Worm (Caenorhabditis elegans) whole organism, young adult: ENCODE measurements around the gene nhr-87.
A peak's percentile ranks its signal among the peaks of the same experiment; 100 is the strongest.

Experiments used
- B0035.1 ChIP-seq: sonication (generic microtip); optimal IDR thresholded peaks from 2 replicates; lab custom pipeline; 2016; ENCODE audit warnings: missing genetic modification characterization, mild to moderate bottlenecking, missing compliant biosample characterization, missing genotype, missing genetic modification reagents
- B0261.1 ChIP-seq: sonication (generic microtip); optimal IDR thresholded peaks from 2 replicates; lab custom pipeline; 2016; ENCODE audit warnings: mild to moderate bottlenecking, missing genetic modification characterization, moderate library complexity, missing compliant biosample characterization
- B0336.3 ChIP-seq: fragments of 200-800 bp; sonication (Bioruptor generic); IDR thresholded peaks from 2 replicates; pipeline ENCODE4 v1.3.6; 2022; ENCODE audit warnings: missing genetic modification characterization, missing compliant biosample characterization
- D2030.7 ChIP-seq: fragments of 200-800 bp; sonication (Bioruptor generic); IDR thresholded peaks from 2 replicates; pipeline ENCODE4 v1.3.6; 2022; ENCODE audit warnings: missing genetic modification reagents, missing genetic modification characterization, missing compliant biosample characterization
- F22D6.2 ChIP-seq: sonication (generic microtip); optimal IDR thresholded peaks from 2 replicates; lab custom pipeline; 2016; ENCODE audit warnings: mild to moderate bottlenecking, missing genetic modification characterization, missing compliant biosample characterization
- F33H1.4 ChIP-seq: fragments of 200-800 bp; sonication (Bioruptor generic); IDR thresholded peaks from 2 replicates; pipeline ENCODE4 v1.3.6; 2022; ENCODE audit warnings: missing genetic modification reagents, missing genetic modification characterization, missing compliant biosample characterization
- F37B4.10 ChIP-seq: fragments of 200-800 bp; sonication (Bioruptor generic); IDR thresholded peaks from 2 replicates; pipeline ENCODE4 v1.3.6; 2022; ENCODE audit warnings: missing genetic modification characterization, missing compliant biosample characterization
- F39B2.1 ChIP-seq: fragments of 200-800 bp; sonication (Bioruptor generic); IDR thresholded peaks from 2 replicates; pipeline ENCODE4 v1.3.6; 2022; ENCODE audit warnings: missing genetic modification reagents, missing genetic modification characterization, missing compliant biosample characterization
- F52B5.7 ChIP-seq: sonication (generic microtip); optimal IDR thresholded peaks from 2 replicates; lab custom pipeline; 2016; ENCODE audit warnings: mild to moderate bottlenecking, missing genetic modification characterization, missing compliant biosample characterization
- F55B11.4 ChIP-seq: sonication (generic microtip); optimal IDR thresholded peaks from 2 replicates; lab custom pipeline; 2016; ENCODE audit warnings: missing compliant biosample characterization, missing genetic modification characterization, borderline replicate concordance; ENCODE audit not compliant: insufficient read depth
- Y67H2A.10 ChIP-seq: fragments of 200-800 bp; sonication (Bioruptor generic); conservative IDR thresholded peaks from 2 replicates; pipeline ENCODE4 v1.3.6; 2022; ENCODE audit warnings: missing genetic modification reagents, missing genetic modification characterization, missing compliant biosample characterization
- ZK185.1 ChIP-seq: sonication (generic microtip); optimal IDR thresholded peaks from 2 replicates; lab custom pipeline; 2016; ENCODE audit warnings: mild to moderate bottlenecking, missing genetic modification characterization, missing compliant biosample characterization; ENCODE audit not compliant: poor library complexity, severe bottlenecking
- ama-1 ChIP-seq, 3 experiments: fragments of 150-350 bp in 1 of 3; sonication (generic microtip) in 2 of 3; optimal IDR thresholded peaks; 2 replicates each; lab custom pipeline; 2014 to 2018; ENCODE audit warnings: missing biosample characterization in 2 of 3, missing genetic modification characterization in 2 of 3, missing genetic modification reagents in 2 of 3
- aptf-3 ChIP-seq: fragments of 200-800 bp; sonication (Bioruptor generic); IDR thresholded peaks from 2 replicates; pipeline ENCODE4 v1.3.6; 2022; ENCODE audit warnings: missing genetic modification characterization, missing compliant biosample characterization
- attf-3 ChIP-seq: fragments of 200-800 bp; sonication (Bioruptor generic); conservative IDR thresholded peaks from 2 replicates; pipeline ENCODE4 v1.3.6; 2022; ENCODE audit warnings: missing genetic modification reagents, missing genetic modification characterization, missing compliant biosample characterization
- bed-2 ChIP-seq: fragments of 200-800 bp; sonication (Bioruptor generic); IDR thresholded peaks from 2 replicates; pipeline ENCODE4 v1.3.6; 2022; ENCODE audit warnings: missing genetic modification reagents, missing genetic modification characterization, missing compliant biosample characterization
- ccch-3 ChIP-seq: fragments of 200-800 bp; sonication (Bioruptor generic); optimal IDR thresholded peaks from 2 replicates; lab custom pipeline; 2018; ENCODE audit warnings: mild to moderate bottlenecking, missing genetic modification characterization, missing compliant biosample characterization
- cebp-1 ChIP-seq, 2 experiments: fragments of 200-800 bp in 1 of 2; sonication (Bioruptor generic) in 1 of 2; sonication (generic microtip) in 1 of 2; IDR thresholded peaks in 1 of 2; optimal IDR thresholded peaks in 1 of 2; 2 replicates each; pipeline versions ENCODE4 v1.3.6 to Lab custom; 2017 to 2022; ENCODE audit warnings: missing compliant biosample characterization in 2 of 2, missing genetic modification characterization in 2 of 2, mild to moderate bottlenecking in 1 of 2, missing genetic modification reagents in 1 of 2, moderate library complexity in 1 of 2
- ceh-100 ChIP-seq: fragments of 200-800 bp; sonication (Bioruptor generic); IDR thresholded peaks from 2 replicates; pipeline ENCODE4 v1.3.6; 2022; ENCODE audit warnings: missing genetic modification reagents, missing genetic modification characterization, missing compliant biosample characterization
- ceh-79 ChIP-seq: sonication (generic microtip); optimal IDR thresholded peaks from 2 replicates; lab custom pipeline; 2017; ENCODE audit warnings: mild to moderate bottlenecking, missing genetic modification characterization, missing compliant biosample characterization
- die-1 ChIP-seq: sonication (generic microtip); optimal IDR thresholded peaks from 2 replicates; lab custom pipeline; 2016; ENCODE audit warnings: missing genotype, mild to moderate bottlenecking, missing genetic modification characterization, missing compliant biosample characterization
- dpl-1 ChIP-seq: fragments of 150-350 bp; optimal IDR thresholded peaks from 2 replicates; lab custom pipeline; 2014; ENCODE audit warnings: missing biosample characterization, missing genetic modification reagents, missing genetic modification characterization
- ets-4 ChIP-seq: fragments of 200-800 bp; sonication (Bioruptor generic); optimal IDR thresholded peaks from 2 replicates; lab custom pipeline; 2018; ENCODE audit warnings: mild to moderate bottlenecking, missing genetic modification characterization, missing compliant biosample characterization
- hmg-1.2 ChIP-seq: fragments of 200-800 bp; sonication (Bioruptor generic); IDR thresholded peaks from 2 replicates; pipeline ENCODE4 v1.3.6; 2022; ENCODE audit warnings: missing genetic modification reagents, missing genetic modification characterization, missing compliant biosample characterization
- hmg-20 ChIP-seq: fragments of 200-800 bp; sonication (Bioruptor generic); IDR thresholded peaks from 2 replicates; pipeline ENCODE4 v1.3.6; 2022; ENCODE audit warnings: missing genetic modification reagents, missing genetic modification characterization, missing compliant biosample characterization
- lag-1 ChIP-seq: fragments of 200-800 bp; sonication (Bioruptor generic); IDR thresholded peaks from 2 replicates; pipeline ENCODE4 v1.3.6; 2022; ENCODE audit warnings: missing genetic modification reagents, missing genetic modification characterization, missing compliant biosample characterization
- let-607 ChIP-seq, 2 experiments: fragments of 200-800 bp in 1 of 2; sonication (Bioruptor generic) in 1 of 2; sonication (generic microtip) in 1 of 2; optimal IDR thresholded peaks; 2 replicates each; lab custom pipeline; 2016 to 2018; ENCODE audit warnings: mild to moderate bottlenecking in 2 of 2, missing compliant biosample characterization in 2 of 2, missing genetic modification characterization in 2 of 2, moderate library complexity in 2 of 2, missing genotype in 1 of 2
- lin-35 ChIP-seq, 3 experiments: fragments of 150-350 bp in 2 of 3; sonication (generic microtip) in 1 of 3; optimal IDR thresholded peaks; 2 replicates each; lab custom pipeline; 2014 to 2018; ENCODE audit warnings: missing biosample characterization in 3 of 3, missing genetic modification characterization in 3 of 3, missing genetic modification reagents in 3 of 3
- madf-10 ChIP-seq: sonication (generic microtip); optimal IDR thresholded peaks from 2 replicates; lab custom pipeline; 2016; ENCODE audit warnings: mild to moderate bottlenecking, missing genetic modification characterization, missing compliant biosample characterization
- madf-8 ChIP-seq: fragments of 200-800 bp; sonication (Bioruptor generic); conservative IDR thresholded peaks from 2 replicates; pipeline ENCODE4 v1.3.6; 2022; ENCODE audit warnings: missing genetic modification reagents, missing genetic modification characterization, missing compliant biosample characterization
- mcd-1 ChIP-seq: fragments of 200-800 bp; sonication (Bioruptor generic); IDR thresholded peaks from 2 replicates; pipeline ENCODE4 v1.3.6; 2022; ENCODE audit warnings: missing genetic modification reagents, missing genetic modification characterization, missing compliant biosample characterization
- mel-28 ChIP-seq: sonication (generic microtip); optimal IDR thresholded peaks from 2 replicates; lab custom pipeline; 2016; ENCODE audit warnings: borderline replicate concordance, mild to moderate bottlenecking, missing genetic modification characterization, missing compliant biosample characterization
- mxl-1 ChIP-seq: sonication (generic microtip); optimal IDR thresholded peaks from 2 replicates; lab custom pipeline; 2016; ENCODE audit warnings: missing genetic modification characterization, missing compliant biosample characterization
- nhr-80 ChIP-seq: sonication (generic microtip); optimal IDR thresholded peaks from 2 replicates; lab custom pipeline; 2016; ENCODE audit warnings: missing genetic modification characterization, missing compliant biosample characterization
- pha-4 ChIP-seq: fragments of 150-350 bp; sonication (generic microtip); optimal IDR thresholded peaks from 2 replicates; lab custom pipeline; 2014; ENCODE audit warnings: missing biosample characterization, missing genetic modification reagents, missing genetic modification characterization
- rpc-1 ChIP-seq, 2 experiments: fragments of 150-350 bp in 1 of 2; sonication (generic microtip) in 1 of 2; optimal IDR thresholded peaks; 2 replicates each; lab custom pipeline; 2014 to 2018; ENCODE audit warnings: missing biosample characterization in 1 of 2, missing genetic modification characterization in 1 of 2, missing genetic modification reagents in 1 of 2, missing genotype in 1 of 2
- sea-2 ChIP-seq: fragments of 200-800 bp; sonication (Bioruptor generic); IDR thresholded peaks from 2 replicates; pipeline ENCODE4 v1.3.6; 2022; ENCODE audit warnings: missing genetic modification characterization, missing compliant biosample characterization
- snpc-1.1 ChIP-seq: sonication (generic microtip); optimal IDR thresholded peaks from 2 replicates; lab custom pipeline; 2017; ENCODE audit warnings: missing genetic modification characterization, mild to moderate bottlenecking, missing compliant biosample characterization, antibody characterized with exemption, moderate library complexity, missing genotype, missing genetic modification reagents; ENCODE audit not compliant: insufficient read depth
- snpc-4 ChIP-seq, 5 experiments: fragments of 150-350 bp in 1 of 5; sonication (generic microtip) in 4 of 5; optimal IDR thresholded peaks; 2 replicates each; lab custom pipeline; 2014 to 2018; ENCODE audit warnings: missing genetic modification characterization in 5 of 5, missing biosample characterization in 3 of 5, antibody characterized with exemption in 2 of 5, mild to moderate bottlenecking in 2 of 5, missing compliant biosample characterization in 2 of 5, missing genotype in 2 of 5, moderate library complexity in 2 of 5, missing genetic modification reagents in 1 of 5
- sptf-2 ChIP-seq: fragments of 200-800 bp; sonication (Bioruptor generic); optimal IDR thresholded peaks from 2 replicates; lab custom pipeline; 2018; ENCODE audit warnings: mild to moderate bottlenecking, missing genetic modification characterization, missing compliant biosample characterization
- zfh-2 ChIP-seq: fragments of 200-800 bp; sonication (Bioruptor generic); conservative IDR thresholded peaks from 2 replicates; pipeline ENCODE4 v1.3.6; 2022; ENCODE audit warnings: missing genetic modification reagents, missing genetic modification characterization, missing compliant biosample characterization
- zim-3 ChIP-seq: sonication (generic microtip); optimal IDR thresholded peaks from 2 replicates; lab custom pipeline; 2017; ENCODE audit warnings: mild to moderate bottlenecking, missing genetic modification characterization, moderate library complexity, missing compliant biosample characterization
- ztf-22 ChIP-seq: fragments of 200-800 bp; sonication (Bioruptor generic); optimal IDR thresholded peaks from 2 replicates; lab custom pipeline; 2018; ENCODE audit warnings: mild to moderate bottlenecking, missing genetic modification characterization, moderate library complexity, missing compliant biosample characterization
- ztf-25 ChIP-seq: fragments of 200-800 bp; sonication (Bioruptor generic); IDR thresholded peaks from 2 replicates; pipeline ENCODE4 v1.3.6; 2022; ENCODE audit warnings: missing genetic modification reagents, missing genetic modification characterization, missing compliant biosample characterization
- ztf-26 ChIP-seq: sonication (generic microtip); optimal IDR thresholded peaks from 2 replicates; lab custom pipeline; 2017; ENCODE audit warnings: missing genetic modification characterization, missing compliant biosample characterization
- ztf-6 ChIP-seq: fragments of 200-800 bp; sonication (Bioruptor generic); IDR thresholded peaks from 2 replicates; pipeline ENCODE4 v1.3.6; 2022; ENCODE audit warnings: missing genetic modification reagents, missing genetic modification characterization, missing compliant biosample characterization

nhr-87 gene

DNA sequence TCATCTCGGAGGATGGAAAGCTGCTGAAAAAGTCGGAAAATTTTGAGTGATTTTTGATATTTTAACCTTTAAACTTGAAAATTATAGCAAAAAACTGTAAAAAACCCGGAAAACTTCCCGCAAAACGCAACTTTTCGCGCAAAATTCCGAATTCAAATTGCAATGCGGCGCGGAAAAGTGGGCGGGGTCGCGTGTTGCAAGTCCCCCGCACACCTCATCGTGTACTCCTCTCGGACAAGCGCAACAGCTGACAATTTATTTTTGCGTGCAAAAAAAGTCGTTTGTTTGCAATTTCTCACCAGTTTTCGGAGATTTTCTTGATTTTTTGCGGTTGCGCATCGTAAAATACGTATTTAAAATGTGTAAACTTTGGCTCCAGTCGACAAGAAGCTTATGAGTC lies 28.0 kb upstream of the nhr-87 start, which contains the start of gene npp-8 (continued):
- TF ChIP-seq F33H1.4 (GFP tag; lab: Robert Waterston, UW) (peak; percentile 81), hmg-20 (GFP tag; lab: Robert Waterston, UW) (0 out of 2 replicates have a peak, but pooled peaks have one; percentile 45), madf-10 (peak; percentile 62), nhr-80 (tag; lab: Kevin White, UChicago) (peak; percentile 50), B0336.3 (peak; percentile 95), aptf-3 (GFP tag; lab: Robert Waterston, UW) (0 out of 2 replicates have a peak, but pooled peaks have one; percentile 31), mxl-1 (tag; lab: Kevin White, UChicago) (no peak), B0035.1 (no peak), ama-1 (optimal IDR thresholded peaks at IDR 0.05; lab: Kevin White, UChicago) (no peak), ama-1 (GFP tag; optimal IDR thresholded peaks at IDR 0.05; lab: Kevin White, UChicago) (no peak), ztf-26 (tag; lab: Kevin White, UChicago) (peak; percentile 80), D2030.7 (peak; percentile 91), lag-1 (no peak), bed-2 (GFP tag; lab: Robert Waterston, UW) (peak; percentile 83), dpl-1 (GFP tag; lab: Kevin White, UChicago) (peak; percentile 85), F39B2.1 (GFP tag; lab: Robert Waterston, UW) (no peak), ztf-6 (no peak), B0261.1 (tag; lab: Kevin White, UChicago) (peak; percentile 12), die-1 (peak; percentile 19), let-607 (tag; optimal IDR thresholded peaks at IDR 0.05; lab: Kevin White, UChicago) (peak in 1 of 2 experiments; percentile 58), ets-4 (peak; percentile 20), F55B11.4 (tag; lab: Kevin White, UChicago) (no peak), rpc-1 (optimal IDR thresholded peaks at IDR 0.05; lab: Kevin White, UChicago) (peak; percentile 42), rpc-1 (tag; optimal IDR thresholded peaks at IDR 0.05; lab: Kevin White, UChicago) (no peak), pha-4 (tag; lab: Kevin White, UChicago) (peak; percentile 62), snpc-1.1 (tag; lab: Kevin White, UChicago) (peak; percentile 38), ccch-3 (GFP tag; lab: Kevin White, UChicago) (no peak), F22D6.2 (tag; lab: Kevin White, UChicago) (peak; percentile 31), ceh-79 (tag; lab: Kevin White, UChicago) (no peak), ztf-22 (GFP tag; lab: Kevin White, UChicago) (no peak), mel-28 (peak; percentile 25), sea-2 (GFP tag; lab: Robert Waterston, UW) (no peak), hmg-1.2 (peak; percentile 70), sptf-2 (GFP tag; lab: Kevin White, UChicago) (peak; percentile 18), cebp-1 (GFP tag; IDR thresholded peaks at IDR 0.05; lab: Robert Waterston, UW) (peak; percentile 42; the same call in 1 of the 2 replicates), cebp-1 (tag; optimal IDR thresholded peaks at IDR 0.05; lab: Kevin White, UChicago) (peak; percentile 80), zim-3 (tag; lab: Kevin White, UChicago) (peak; percentile 54), F52B5.7 (tag; lab: Kevin White, UChicago) (no peak), ZK185.1 (peak; percentile 90), attf-3 (GFP tag; lab: Robert Waterston, UW) (peak; percentile 79), zfh-2 (GFP tag; lab: Robert Waterston, UW) (peak; percentile 83), ztf-25 (GFP tag; lab: Robert Waterston, UW) (no peak), Y67H2A.10 (GFP tag; lab: Robert Waterston, UW) (peak; percentile 76), madf-8 (peak; percentile 77), snpc-4 (GFP tag; optimal IDR thresholded peaks at IDR 0.05; lab: Kevin White, UChicago) (peak; percentile 46), snpc-4 (tag; optimal IDR thresholded peaks at IDR 0.05; lab: Kevin White, UChicago) (peak; percentile 50 to 66 (median 59)), mcd-1 (GFP tag; lab: Robert Waterston, UW) (peak; percentile 90), ceh-100 (peak; percentile 89), lin-35 (GFP tag; optimal IDR thresholded peaks at IDR 0.05; lab: Kevin White, UChicago) (peak in 2 of 3 experiments; percentile 5 to 73), F37B4.10 (GFP tag; lab: Robert Waterston, UW) (no peak)
